Fruit fly (Drosophila melanogaster) whole organism, embryonic: ENCODE data around the gene CG15296.
A peak's percentile ranks its signal among the peaks of the same experiment; 100 is the strongest.

Source experiments
- CG11456 ChIP-seq: fragments of 200-800 bp; sonication (Bioruptor generic); IDR thresholded peaks from 3 replicates; pipeline ENCODE4 v1.3.6; 2022; ENCODE audit warnings: missing biosample characterization, missing genetic modification characterization
- CG11560 ChIP-seq: fragments of 200-800 bp; sonication (Bioruptor generic); IDR thresholded peaks from 3 replicates; pipeline ENCODE4 v1.3.6; 2022; ENCODE audit warnings: missing biosample characterization, missing genetic modification characterization
- CG12071 ChIP-seq: fragments of 200-800 bp; sonication (Bioruptor generic); optimal IDR thresholded peaks from 3 replicates; lab custom pipeline; 2018; ENCODE audit warnings: missing biosample characterization, mild to moderate bottlenecking, missing genetic modification characterization
- CG12155 ChIP-seq: fragments of 200-800 bp; sonication (Bioruptor generic); optimal IDR thresholded peaks from 3 replicates; lab custom pipeline; 2016; ENCODE audit warnings: missing biosample characterization, missing genetic modification characterization
- CG12219 ChIP-seq: fragments of 200-800 bp; sonication (Bioruptor generic); optimal IDR thresholded peaks from 3 replicates; lab custom pipeline; 2018; ENCODE audit warnings: missing biosample characterization, mild to moderate bottlenecking, missing genetic modification characterization
- CG12236 ChIP-seq: fragments of 200-800 bp; sonication (Bioruptor generic); optimal IDR thresholded peaks from 2 replicates; lab custom pipeline; 2016; ENCODE audit warnings: missing biosample characterization, missing genetic modification characterization
- CG13123 ChIP-seq: fragments of 200-800 bp; sonication (Bioruptor generic); optimal IDR thresholded peaks from 2 replicates; lab custom pipeline; 2016; ENCODE audit warnings: missing biosample characterization, missing genetic modification characterization
- CG17802 ChIP-seq: fragments of 200-800 bp; sonication (Bioruptor generic); optimal IDR thresholded peaks from 2 replicates; lab custom pipeline; 2018; ENCODE audit warnings: missing biosample characterization, mild to moderate bottlenecking, missing genetic modification characterization, moderate library complexity
- CG18011 ChIP-seq: fragments of 200-800 bp; sonication (Bioruptor generic); optimal IDR thresholded peaks from 2 replicates; lab custom pipeline; 2017; ENCODE audit warnings: missing biosample characterization, missing genetic modification characterization, mild to moderate bottlenecking, moderate library complexity, missing genotype
- CG18764 ChIP-seq: fragments of 200-800 bp; sonication (Bioruptor generic); optimal IDR thresholded peaks from 3 replicates; lab custom pipeline; 2016; ENCODE audit warnings: missing biosample characterization, missing genetic modification characterization
- CG2116 ChIP-seq: fragments of 200-800 bp; sonication (Bioruptor generic); optimal IDR thresholded peaks from 3 replicates; lab custom pipeline; 2018; ENCODE audit warnings: missing biosample characterization, mild to moderate bottlenecking, missing genetic modification characterization
- CG33213 ChIP-seq: fragments of 200-800 bp; sonication (Bioruptor generic); optimal IDR thresholded peaks from 3 replicates; lab custom pipeline; 2016; ENCODE audit warnings: missing biosample characterization, missing genetic modification characterization
- CG33557 ChIP-seq: fragments of 200-800 bp; sonication (Bioruptor generic); optimal IDR thresholded peaks from 2 replicates; lab custom pipeline; 2019; ENCODE audit warnings: missing biosample characterization, mild to moderate bottlenecking, missing genetic modification characterization, moderate library complexity
- CG4404 ChIP-seq: fragments of 200-800 bp; sonication (Bioruptor generic); IDR thresholded peaks from 2 replicates; pipeline ENCODE4 v1.3.6; 2022; ENCODE audit warnings: missing biosample characterization, missing genetic modification characterization
- CG4617 ChIP-seq: fragments of 200-800 bp; sonication (Bioruptor generic); optimal IDR thresholded peaks from 3 replicates; lab custom pipeline; 2016; ENCODE audit warnings: missing biosample characterization, missing genetic modification characterization, borderline replicate concordance
- CG4820 ChIP-seq: fragments of 200-800 bp; sonication (Bioruptor generic); optimal IDR thresholded peaks from 3 replicates; lab custom pipeline; 2016; ENCODE audit warnings: missing biosample characterization, missing genetic modification characterization
- CG4854 ChIP-seq: fragments of 200-800 bp; sonication (Bioruptor generic); optimal IDR thresholded peaks from 2 replicates; lab custom pipeline; 2016; ENCODE audit warnings: missing biosample characterization, missing genetic modification characterization, inconsistent platforms
- CG7556 ChIP-seq: fragments of 200-800 bp; sonication (Bioruptor generic); optimal IDR thresholded peaks from 2 replicates; lab custom pipeline; 2017; ENCODE audit warnings: missing biosample characterization, mild to moderate bottlenecking, missing genetic modification characterization
- CG7987 ChIP-seq: fragments of 200-800 bp; sonication (Bioruptor generic); optimal IDR thresholded peaks from 2 replicates; lab custom pipeline; 2018; ENCODE audit warnings: missing biosample characterization, mild to moderate bottlenecking, missing genetic modification characterization, moderate library complexity
- CG9876 ChIP-seq: fragments of 200-800 bp; sonication (Bioruptor generic); optimal IDR thresholded peaks from 2 replicates; lab custom pipeline; 2016; ENCODE audit warnings: missing biosample characterization, missing genetic modification characterization
- Chrac-16 ChIP-seq: fragments of 200-800 bp; sonication (Bioruptor generic); optimal IDR thresholded peaks from 3 replicates; lab custom pipeline; 2016; ENCODE audit warnings: missing biosample characterization, missing genetic modification characterization
- Dip2 ChIP-seq: fragments of 200-800 bp; sonication (Bioruptor generic); IDR thresholded peaks from 2 replicates; pipeline ENCODE4 v1.3.6; 2022; ENCODE audit warnings: missing biosample characterization, missing genetic modification characterization
- Drgx ChIP-seq: fragments of 200-800 bp; sonication (Bioruptor generic); IDR thresholded peaks from 2 replicates; pipeline ENCODE4 v1.3.6; 2022; ENCODE audit warnings: missing biosample characterization, missing genetic modification characterization
- Gug ChIP-seq: fragments of 200-800 bp; sonication (Bioruptor generic); IDR thresholded peaks from 4 replicates; pipeline ENCODE4 v1.3.6; 2022; ENCODE audit warnings: missing biosample characterization, missing genetic modification characterization
- HLH54F ChIP-seq: fragments of 200-800 bp; sonication (Bioruptor generic); optimal IDR thresholded peaks from 3 replicates; lab custom pipeline; 2016; ENCODE audit warnings: missing biosample characterization, missing genetic modification characterization
- HmgD ChIP-seq: fragments of 200-800 bp; sonication (Bioruptor generic); optimal IDR thresholded peaks from 3 replicates; lab custom pipeline; 2016; ENCODE audit warnings: missing biosample characterization, missing genetic modification characterization
- Hr39 ChIP-seq: fragments of >200 bp; optimal IDR thresholded peaks from 2 replicates; lab custom pipeline; 2017
- Med ChIP-seq: fragments of 200-800 bp; sonication (Bioruptor generic); peaks from one replicate; lab custom pipeline; 2016; ENCODE audit warnings: missing biosample characterization, missing genetic modification characterization, mild to moderate bottlenecking, inconsistent platforms, moderate library complexity
- Meics ChIP-seq: fragments of 200-800 bp; sonication (Bioruptor generic); optimal IDR thresholded peaks from 2 replicates; lab custom pipeline; 2017; ENCODE audit warnings: missing biosample characterization, mild to moderate bottlenecking, missing genetic modification characterization
- Nf-YB ChIP-seq: fragments of 200-800 bp; sonication (Bioruptor generic); optimal IDR thresholded peaks from 3 replicates; lab custom pipeline; 2019; ENCODE audit warnings: missing biosample characterization, mild to moderate bottlenecking, missing genetic modification characterization, moderate library complexity
- Nf-YC ChIP-seq: fragments of 200-800 bp; optimal IDR thresholded peaks from 3 replicates; lab custom pipeline; 2019; ENCODE audit warnings: missing biosample characterization, mild to moderate bottlenecking, missing genetic modification characterization, moderate library complexity
- Optix ChIP-seq: fragments of 200-800 bp; sonication (Bioruptor generic); IDR thresholded peaks from 3 replicates; pipeline ENCODE4 v1.3.6; 2022; ENCODE audit warnings: missing biosample characterization, missing genetic modification characterization
- Pdp1 ChIP-seq, 2 experiments: fragments of 200-800 bp; sonication (Bioruptor generic); optimal IDR thresholded peaks; 3 replicates each; lab custom pipeline; 2016; ENCODE audit warnings: missing biosample characterization in 2 of 2, missing genetic modification characterization in 2 of 2, mild to moderate bottlenecking in 1 of 2, moderate library complexity in 1 of 2
- Spps ChIP-seq: fragments of 200-800 bp; sonication (Bioruptor generic); optimal IDR thresholded peaks from 2 replicates; lab custom pipeline; 2018; ENCODE audit warnings: missing biosample characterization, mild to moderate bottlenecking, missing genetic modification characterization
- ab ChIP-seq: fragments of 200-800 bp; sonication (Bioruptor generic); optimal IDR thresholded peaks from 2 replicates; lab custom pipeline; 2016; ENCODE audit warnings: missing biosample characterization, missing genetic modification characterization
- abd-A ChIP-seq: fragments of 200-800 bp; sonication (Bioruptor generic); optimal IDR thresholded peaks from 3 replicates; lab custom pipeline; 2019; ENCODE audit warnings: missing biosample characterization, mild to moderate bottlenecking, missing genetic modification characterization, moderate library complexity
- ara ChIP-seq: fragments of 200-800 bp; sonication (Bioruptor generic); IDR thresholded peaks from 2 replicates; pipeline ENCODE4 v1.3.6; 2022; ENCODE audit warnings: missing biosample characterization, missing genetic modification characterization
- fd96Cb ChIP-seq: fragments of 200-800 bp; sonication (Bioruptor generic); optimal IDR thresholded peaks from 2 replicates; lab custom pipeline; 2018; ENCODE audit warnings: missing biosample characterization, mild to moderate bottlenecking, missing genetic modification characterization, moderate library complexity
- fu2 ChIP-seq: fragments of 200-800 bp; sonication (Bioruptor generic); optimal IDR thresholded peaks from 2 replicates; lab custom pipeline; 2016; ENCODE audit warnings: missing biosample characterization, missing genetic modification characterization
- inv ChIP-seq: fragments of 200-800 bp; sonication (Bioruptor generic); IDR thresholded peaks from 2 replicates; pipeline ENCODE4 v1.3.6; 2022; ENCODE audit warnings: missing biosample characterization, missing genetic modification characterization; ENCODE audit not compliant: partially characterized antibody
- klu ChIP-seq: fragments of 200-800 bp; sonication (Bioruptor generic); IDR thresholded peaks from 2 replicates; pipeline ENCODE4 v1.3.6; 2022; ENCODE audit warnings: missing biosample characterization, missing genetic modification characterization
- lov ChIP-seq, 2 experiments: fragments of 200-800 bp in 1 of 2; fragments of >200 bp in 1 of 2; sonication (Bioruptor generic) in 1 of 2; IDR thresholded peaks in 1 of 2; optimal IDR thresholded peaks in 1 of 2; 2 replicates in 1 of 2; 3 replicates in 1 of 2; pipeline versions ENCODE4 v1.3.6 to Lab custom; 2017 to 2022; ENCODE audit warnings: missing biosample characterization in 1 of 2, missing genetic modification characterization in 1 of 2
- nau ChIP-seq: fragments of 200-800 bp; sonication (Bioruptor generic); optimal IDR thresholded peaks from 3 replicates; lab custom pipeline; 2017; ENCODE audit warnings: missing biosample characterization, mild to moderate bottlenecking, missing genetic modification characterization, missing genetic modification reagents
- nerfin-2 ChIP-seq: fragments of 200-800 bp; sonication (Bioruptor generic); IDR thresholded peaks from 2 replicates; pipeline ENCODE4 v1.3.6; 2022; ENCODE audit warnings: missing biosample characterization, missing genetic modification characterization; ENCODE audit not compliant: partially characterized antibody
- p53 ChIP-seq: fragments of 200-800 bp; sonication (Bioruptor generic); optimal IDR thresholded peaks from 2 replicates; lab custom pipeline; 2016; ENCODE audit warnings: missing biosample characterization, missing genetic modification characterization
- pb ChIP-seq: fragments of 200-800 bp; sonication (Bioruptor generic); optimal IDR thresholded peaks from 3 replicates; lab custom pipeline; 2016; ENCODE audit warnings: missing biosample characterization, missing genetic modification characterization
- scrt ChIP-seq: fragments of 200-800 bp; sonication (Bioruptor generic); optimal IDR thresholded peaks from 2 replicates; lab custom pipeline; 2018; ENCODE audit warnings: missing biosample characterization, mild to moderate bottlenecking, missing genetic modification characterization, moderate library complexity
- tgo ChIP-seq: fragments of 200-800 bp; sonication (Bioruptor generic); IDR thresholded peaks from 3 replicates; pipeline ENCODE4 v1.3.6; 2022; ENCODE audit warnings: missing biosample characterization, missing genetic modification characterization
- tll ChIP-seq, 2 experiments: fragments of 200-800 bp in 1 of 2; fragments of >200 bp in 1 of 2; sonication (Bioruptor generic) in 1 of 2; optimal IDR thresholded peaks; 2 replicates each; lab custom pipeline; 2017 to 2019; ENCODE audit warnings: missing biosample characterization in 2 of 2, missing genetic modification characterization in 2 of 2, mild to moderate bottlenecking in 1 of 2, moderate library complexity in 1 of 2
- toy ChIP-seq: fragments of 200-800 bp; sonication (Bioruptor generic); IDR thresholded peaks from 2 replicates; pipeline ENCODE4 v1.3.6; 2022; ENCODE audit warnings: missing biosample characterization, missing genetic modification characterization
- wek ChIP-seq: fragments of 200-800 bp; sonication (Bioruptor generic); optimal IDR thresholded peaks from 3 replicates; lab custom pipeline; 2018; ENCODE audit warnings: missing biosample characterization, mild to moderate bottlenecking, missing genetic modification characterization, moderate library complexity

The CG15296 gene

dm6 chrX:10543303-10543702, 23.1 kb downstream of the CG15296 start:
- TF ChIP-seq Dip2 (GFP tag; lab: Robert Waterston, UW) (no peak), fd96Cb (tag; lab: Kevin White, UChicago) (peak; percentile 73), CG9876 (GFP tag; lab: Kevin White, UChicago) (no peak), Nf-YB (GFP tag; lab: Kevin White, UChicago) (peak; percentile 5), CG11560 (tag; lab: Robert Waterston, UW) (no peak), CG4820 (GFP tag; lab: Kevin White, UChicago) (peak; percentile 47), CG33213 (GFP tag; lab: Kevin White, UChicago) (peak; percentile 33), CG2116 (GFP tag; lab: Kevin White, UChicago) (no peak), nau (GFP tag; lab: Kevin White, UChicago) (peak; percentile 32), HmgD (GFP tag; lab: Kevin White, UChicago) (no peak), CG13123 (peak; percentile 16), p53 (no peak), CG7556 (peak; percentile 60), inv (GFP tag; lab: Robert Waterston, UW) (no peak), Meics (GFP tag; lab: Kevin White, UChicago) (peak; percentile 41), CG4854 (GFP tag; lab: Kevin White, UChicago) (peak; percentile 13), scrt (peak; percentile 9), CG33557 (no peak), fu2 (GFP tag; lab: Kevin White, UChicago) (peak; percentile 2), tgo (GFP tag; lab: Robert Waterston, UW) (peak; percentile 52; the same call in 2 of the 3 replicates), pb (no peak), CG17802 (tag; lab: Kevin White, UChicago) (peak; percentile 6), CG11456 (GFP tag; lab: Robert Waterston, UW) (no peak), CG4404 (GFP tag; lab: Robert Waterston, UW) (no peak), klu (GFP tag; lab: Robert Waterston, UW) (no peak), Chrac-16 (peak; percentile 47), Hr39 (no peak), Spps (peak; percentile 50), CG18764 (GFP tag; lab: Kevin White, UChicago) (peak; percentile 34), tll (GFP tag; optimal IDR thresholded peaks at IDR 0.05; lab: Kevin White, UChicago) (no peak), ara (GFP tag; lab: Robert Waterston, UW) (peak; percentile 57), nerfin-2 (GFP tag; lab: Robert Waterston, UW) (no peak), Pdp1 (GFP tag; optimal IDR thresholded peaks at IDR 0.05; lab: Kevin White, UChicago) (peak in 1 of 2 experiments; percentile 63), ab (GFP tag; lab: Kevin White, UChicago) (no peak), lov (optimal IDR thresholded peaks at IDR 0.05; lab: Kevin White, UChicago) (no peak), lov (GFP tag; IDR thresholded peaks at IDR 0.05; lab: Robert Waterston, UW) (no peak), Med (peak; percentile 86), CG7987 (GFP tag; lab: Kevin White, UChicago) (no peak), Gug (GFP tag; lab: Robert Waterston, UW) (peak; percentile 34; the same call in 2 of the 4 replicates), CG12071 (GFP tag; lab: Kevin White, UChicago) (peak; percentile 40), toy (GFP tag; lab: Robert Waterston, UW) (no peak), HLH54F (GFP tag; lab: Kevin White, UChicago) (peak; percentile 10), Drgx (GFP tag; lab: Robert Waterston, UW) (no peak), Optix (GFP tag; lab: Robert Waterston, UW) (no peak), abd-A (tag; lab: Kevin White, UChicago) (no peak), CG4617 (no peak), CG12155 (GFP tag; lab: Kevin White, UChicago) (peak; percentile 17), Nf-YC (tag; lab: Kevin White, UChicago) (no peak), wek (GFP tag; lab: Kevin White, UChicago) (no peak), CG12219 (GFP tag; lab: Kevin White, UChicago) (peak; percentile 55), CG18011 (no peak), CG12236 (GFP tag; lab: Kevin White, UChicago) (peak; percentile 15)
